Fruit fly (Drosophila melanogaster): ENCODE results near the gene CG9316.

dm6 chr2L:20761951-20762538 is 35.7 kb upstream of the CG9316 start:
- TF ChIP-seq CTCF (optimal IDR thresholded peaks at IDR 0.05) (no peak), CG8478 (optimal IDR thresholded peaks at IDR 0.05) (no peak)
